Fruit fly (Drosophila melanogaster): ENCODE results near the gene klg.

DNA sequence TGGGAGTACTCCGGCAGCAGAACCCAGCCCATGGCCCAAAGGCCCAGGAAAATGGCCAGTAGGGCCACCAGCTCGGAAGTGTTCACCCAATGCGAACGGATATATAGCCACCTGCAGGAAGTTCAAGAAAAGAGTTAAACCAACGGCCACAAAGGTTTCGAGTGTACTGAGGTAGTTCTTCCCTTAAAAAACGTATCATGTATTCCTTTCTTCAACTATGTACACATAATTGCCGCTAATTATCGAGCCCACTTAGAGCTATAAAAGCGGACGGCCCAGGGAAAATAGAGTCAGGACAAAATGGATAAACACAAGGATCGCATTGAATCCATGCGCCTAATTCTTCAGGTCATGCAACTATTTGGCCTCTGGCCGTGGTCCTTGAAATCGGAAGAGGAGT lies 87.9 kb downstream of the klg start, which contains the start of gene Or94a:
- TF ChIP-seq fd96Ca (GFP tag; IDR thresholded peaks at IDR 0.05), result no peak
- no peak for TF ChIP-seq CG13204 (GFP tag; optimal IDR thresholded peaks at IDR 0.05)
- TF ChIP-seq CG12605 (GFP tag; IDR thresholded peaks at IDR 0.05), result no peak
- TF ChIP-seq CG17806 (tag; optimal IDR thresholded peaks at IDR 0.05), result no peak
- TF ChIP-seq CG32121 (GFP tag; IDR thresholded peaks at IDR 0.05), result no peak
- no peak for TF ChIP-seq CG10348 (GFP tag; IDR thresholded peaks at IDR 0.05)
- no peak for TF ChIP-seq Ets98B (GFP tag; IDR thresholded peaks at IDR 0.05)
- TF ChIP-seq gl (tag; optimal IDR thresholded peaks at IDR 0.05), result no peak
- TF ChIP-seq CG14655 (GFP tag; optimal IDR thresholded peaks at IDR 0.05), result no peak
- no peak for TF ChIP-seq CG9948 (tag; optimal IDR thresholded peaks at IDR 0.05)
- TF ChIP-seq rn (GFP tag; IDR thresholded peaks at IDR 0.05), result no peak
- TF ChIP-seq Pif1A (GFP tag; optimal IDR thresholded peaks at IDR 0.05), result no peak
- TF ChIP-seq D1 (tag; optimal IDR thresholded peaks at IDR 0.05), result no peak
- no peak for TF ChIP-seq CG8301 (tag; optimal IDR thresholded peaks at IDR 0.05)
